Fruit fly (Drosophila melanogaster): ENCODE results near the gene spartin.

DNA sequence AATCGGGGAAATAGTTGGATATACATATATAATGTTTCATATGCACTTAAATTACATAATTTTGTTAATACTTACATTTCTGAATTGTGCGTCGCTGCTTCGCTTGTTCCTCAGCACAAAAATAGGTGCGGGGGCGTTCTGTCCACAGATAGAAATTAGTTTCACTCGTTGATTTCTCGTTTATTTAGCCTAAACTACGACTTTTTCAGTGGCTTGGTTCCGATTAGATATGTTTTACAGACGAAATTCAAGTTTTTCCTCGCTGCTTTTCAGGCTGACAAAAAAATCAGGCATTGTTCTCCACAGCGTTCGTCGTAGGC, 13.4 kb upstream of the spartin start:
- no peak for TF ChIP-seq CG6808 (GFP tag; optimal IDR thresholded peaks at IDR 0.05)
- no peak for TF ChIP-seq Eip78C (GFP tag)
- TF ChIP-seq Hr38 (GFP tag; optimal IDR thresholded peaks at IDR 0.05) = no peak
- TF ChIP-seq Sox15 (GFP tag; optimal IDR thresholded peaks at IDR 0.05) = no peak
- TF ChIP-seq pdm3 (GFP tag; optimal IDR thresholded peaks at IDR 0.05) = no peak
- TF ChIP-seq Gug (GFP tag; IDR thresholded peaks at IDR 0.05) = no peak
